Worm (Caenorhabditis elegans): Measurements from ENCODE around the gene C35A5.11.

DNA sequence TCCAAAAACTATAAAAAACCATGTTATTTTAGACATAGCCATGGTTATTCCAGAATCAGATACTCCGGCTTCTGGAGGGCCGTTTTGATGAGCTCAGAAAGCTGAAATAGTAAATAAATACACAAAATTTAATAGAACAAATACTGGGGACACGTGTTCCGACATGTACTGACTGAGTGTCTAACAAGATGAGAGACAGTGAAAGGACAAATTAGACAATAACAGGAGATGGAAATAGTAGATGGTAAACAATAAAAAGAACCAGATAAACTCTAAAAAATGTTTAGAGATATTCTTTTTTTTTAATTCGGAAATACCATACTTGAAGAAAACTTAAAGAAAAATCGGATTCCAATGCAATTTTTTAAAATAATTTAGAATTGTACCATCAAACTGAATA, 18.3 kb downstream of the C35A5.11 start, which contains the start of gene Y32F6B.1:
- no peak for TF ChIP-seq tbx-2 (tag; optimal IDR thresholded peaks at IDR 0.05)
- no peak for TF ChIP-seq hlh-30 (tag; optimal IDR thresholded peaks at IDR 0.05; ENCODE audit: insufficient read depth)
- no peak for TF ChIP-seq sox-2 (GFP tag; IDR thresholded peaks at IDR 0.05)
- TF ChIP-seq hlh-15 (tag; optimal IDR thresholded peaks at IDR 0.05) = no peak
- no peak for TF ChIP-seq rnt-1 (tag; optimal IDR thresholded peaks at IDR 0.05)
- TF ChIP-seq elt-2 (tag; optimal IDR thresholded peaks at IDR 0.05) = no peak
- no peak for TF ChIP-seq dve-1 (tag; optimal IDR thresholded peaks at IDR 0.05)
- TF ChIP-seq ceh-9 (tag; optimal IDR thresholded peaks at IDR 0.05) = no peak
- TF ChIP-seq hlh-13 (GFP tag; optimal IDR thresholded peaks at IDR 0.05) = no peak
- no peak for TF ChIP-seq odd-2 (tag; optimal IDR thresholded peaks at IDR 0.05)
- TF ChIP-seq pqm-1 (tag; optimal IDR thresholded peaks at IDR 0.05) = no peak
- TF ChIP-seq nfya-1 (tag; optimal IDR thresholded peaks at IDR 0.05) = no peak
- TF ChIP-seq ceh-14 (tag; optimal IDR thresholded peaks at IDR 0.05) = no peak
- TF ChIP-seq pha-4 (tag; optimal IDR thresholded peaks at IDR 0.05) = no peak
